Fruit fly (Drosophila melanogaster) whole organism, embryonic: ENCODE measurements around the gene Cyp313a1.
A peak's percentile ranks its signal among the peaks of the same experiment; 100 is the strongest.

Experiments used
- Aef1 ChIP-seq: fragments of 200-800 bp; sonication (Bioruptor generic); IDR thresholded peaks from 3 replicates; pipeline ENCODE4 v1.3.6; 2022; ENCODE audit warnings: missing biosample characterization, missing genetic modification characterization
- Antp ChIP-seq: fragments of 200-800 bp; sonication (Bioruptor generic); optimal IDR thresholded peaks from 3 replicates; lab custom pipeline; 2016; ENCODE audit warnings: missing biosample characterization, missing genetic modification characterization
- CG11085 ChIP-seq: fragments of 200-800 bp; sonication (Bioruptor generic); IDR thresholded peaks from 2 replicates; pipeline ENCODE4 v1.3.6; 2022; ENCODE audit warnings: missing biosample characterization, missing genetic modification characterization
- CG14050 ChIP-seq: fragments of 200-800 bp; sonication (Bioruptor generic); IDR thresholded peaks from 3 replicates; pipeline ENCODE4 v1.3.6; 2022; ENCODE audit warnings: missing biosample characterization, missing genetic modification characterization
- CG15514 ChIP-seq: fragments of 200-800 bp; sonication (Bioruptor generic); optimal IDR thresholded peaks from 3 replicates; lab custom pipeline; 2017; ENCODE audit warnings: missing biosample characterization, missing genetic modification characterization, mild to moderate bottlenecking, moderate library complexity, missing genetic modification reagents
- CG18011 ChIP-seq: fragments of 200-800 bp; sonication (Bioruptor generic); optimal IDR thresholded peaks from 2 replicates; lab custom pipeline; 2017; ENCODE audit warnings: missing biosample characterization, missing genetic modification characterization, mild to moderate bottlenecking, moderate library complexity, missing genotype
- CG2712 ChIP-seq: fragments of 200-800 bp; optimal IDR thresholded peaks from 3 replicates; lab custom pipeline; 2019; ENCODE audit warnings: missing biosample characterization, mild to moderate bottlenecking, missing genetic modification characterization, moderate library complexity
- CG31441 ChIP-seq: fragments of 200-800 bp; sonication (Bioruptor generic); IDR thresholded peaks from 2 replicates; pipeline ENCODE4 v1.3.6; 2022; ENCODE audit warnings: missing biosample characterization, missing genetic modification characterization
- CG4282 ChIP-seq: fragments of 200-800 bp; sonication (Bioruptor generic); optimal IDR thresholded peaks from 2 replicates; lab custom pipeline; 2016; ENCODE audit warnings: missing biosample characterization, missing genetic modification characterization
- CG4730 ChIP-seq: fragments of 200-800 bp; sonication (Bioruptor generic); IDR thresholded peaks from 2 replicates; pipeline ENCODE4 v1.3.6; 2022; ENCODE audit warnings: missing biosample characterization, missing genetic modification characterization
- CG5953 ChIP-seq: fragments of 200-800 bp; sonication (Bioruptor generic); IDR thresholded peaks from 2 replicates; pipeline ENCODE4 v1.3.6; 2022; ENCODE audit warnings: missing biosample characterization, missing genetic modification characterization
- CG6254 ChIP-seq: fragments of 200-800 bp; sonication (Bioruptor generic); optimal IDR thresholded peaks from 3 replicates; lab custom pipeline; 2017; ENCODE audit warnings: mild to moderate bottlenecking, missing biosample characterization, missing genetic modification reagents, missing genetic modification characterization
- CG8924 ChIP-seq: fragments of 200-800 bp; optimal IDR thresholded peaks from 3 replicates; lab custom pipeline; 2019; ENCODE audit warnings: missing biosample characterization, mild to moderate bottlenecking, missing genetic modification characterization, moderate library complexity
- CHES-1-like ChIP-seq: fragments of 200-800 bp; sonication (Bioruptor generic); optimal IDR thresholded peaks from 2 replicates; lab custom pipeline; 2016; ENCODE audit warnings: missing biosample characterization, missing genetic modification characterization
- Dfd ChIP-seq, 2 experiments: fragments of >200 bp; optimal IDR thresholded peaks; 2 replicates each; lab custom pipeline; 2017; ENCODE audit warnings: missing biosample characterization in 2 of 2, missing genetic modification characterization in 2 of 2
- Dref ChIP-seq: fragments of 200-800 bp; sonication (Bioruptor generic); IDR thresholded peaks from 2 replicates; pipeline ENCODE4 v1.3.6; 2022; ENCODE audit warnings: missing biosample characterization, missing genetic modification characterization
- Ets97D ChIP-seq: fragments of 200-800 bp; sonication (Bioruptor generic); optimal IDR thresholded peaks from 3 replicates; lab custom pipeline; 2016; ENCODE audit warnings: missing biosample characterization, missing genetic modification characterization
- Hey ChIP-seq: fragments of 200-800 bp; sonication (Bioruptor generic); optimal IDR thresholded peaks from 3 replicates; lab custom pipeline; 2018; ENCODE audit warnings: missing biosample characterization, mild to moderate bottlenecking, missing genetic modification characterization
- HmgD ChIP-seq: fragments of 200-800 bp; sonication (Bioruptor generic); optimal IDR thresholded peaks from 3 replicates; lab custom pipeline; 2016; ENCODE audit warnings: missing biosample characterization, missing genetic modification characterization
- Hr51 ChIP-seq, 2 experiments: fragments of 200-800 bp; sonication (Bioruptor generic); optimal IDR thresholded peaks; 2 replicates in 1 of 2; 3 replicates in 1 of 2; lab custom pipeline; 2016 to 2018; ENCODE audit warnings: missing biosample characterization in 2 of 2, missing genetic modification characterization in 2 of 2, mild to moderate bottlenecking in 1 of 2, moderate library complexity in 1 of 2
- NK7.1 ChIP-seq: fragments of 200-800 bp; sonication (Bioruptor generic); optimal IDR thresholded peaks from 3 replicates; lab custom pipeline; 2016; ENCODE audit warnings: missing biosample characterization, missing genetic modification characterization
- Nf-YA ChIP-seq: fragments of 200-800 bp; sonication (Bioruptor generic); IDR thresholded peaks from 2 replicates; pipeline ENCODE4 v1.3.6; 2022; ENCODE audit warnings: missing biosample characterization, missing genetic modification characterization
- Scr ChIP-seq: fragments of 200-800 bp; sonication (Bioruptor generic); IDR thresholded peaks from 2 replicates; pipeline ENCODE4 v1.3.6; 2022; ENCODE audit warnings: missing biosample characterization, missing genetic modification characterization; ENCODE audit not compliant: partially characterized antibody
- TFAM ChIP-seq: fragments of 200-800 bp; sonication (Bioruptor generic); optimal IDR thresholded peaks from 2 replicates; lab custom pipeline; 2017; ENCODE audit warnings: missing biosample characterization, missing genetic modification characterization, inconsistent platforms
- Xbp1 ChIP-seq: fragments of 200-800 bp; sonication (Bioruptor generic); optimal IDR thresholded peaks from 3 replicates; lab custom pipeline; 2016; ENCODE audit warnings: missing biosample characterization, mild to moderate bottlenecking, missing genetic modification characterization
- Xrp1 ChIP-seq: fragments of 200-800 bp; sonication (Bioruptor generic); IDR thresholded peaks from 2 replicates; pipeline ENCODE4 v1.3.6; 2022; ENCODE audit warnings: missing biosample characterization, missing genetic modification characterization
- ap ChIP-seq: fragments of 200-800 bp; sonication (Bioruptor generic); IDR thresholded peaks from 2 replicates; pipeline ENCODE4 v1.3.6; 2022; ENCODE audit warnings: missing biosample characterization, missing genetic modification characterization
- cg ChIP-seq: fragments of 200-800 bp; sonication (Bioruptor generic); optimal IDR thresholded peaks from 3 replicates; lab custom pipeline; 2019; ENCODE audit warnings: missing biosample characterization, mild to moderate bottlenecking, missing genetic modification characterization, moderate library complexity
- chm ChIP-seq: fragments of 200-800 bp; sonication (Bioruptor generic); IDR thresholded peaks from 2 replicates; pipeline ENCODE4 v1.3.6; 2022; ENCODE audit warnings: missing biosample characterization, missing genetic modification characterization
- da ChIP-seq: fragments of 200-800 bp; sonication (Bioruptor generic); optimal IDR thresholded peaks from 2 replicates; lab custom pipeline; 2016; ENCODE audit warnings: missing biosample characterization, missing genetic modification characterization
- danr ChIP-seq: fragments of 200-800 bp; sonication (Bioruptor generic); IDR thresholded peaks from 2 replicates; pipeline ENCODE4 v1.3.6; 2022; ENCODE audit warnings: missing biosample characterization, missing genetic modification characterization
- dmrt99B ChIP-seq: fragments of 200-800 bp; sonication (Bioruptor generic); optimal IDR thresholded peaks from 2 replicates; lab custom pipeline; 2018; ENCODE audit warnings: missing biosample characterization, mild to moderate bottlenecking, missing genetic modification characterization, moderate library complexity
- fu2 ChIP-seq: fragments of 200-800 bp; sonication (Bioruptor generic); optimal IDR thresholded peaks from 2 replicates; lab custom pipeline; 2016; ENCODE audit warnings: missing biosample characterization, missing genetic modification characterization
- gcm ChIP-seq: fragments of 200-800 bp; sonication (Bioruptor generic); optimal IDR thresholded peaks from 2 replicates; lab custom pipeline; 2019; ENCODE audit warnings: missing biosample characterization, mild to moderate bottlenecking, missing genetic modification characterization, moderate library complexity
- gem ChIP-seq: fragments of 200-800 bp; sonication (Bioruptor generic); optimal IDR thresholded peaks from 2 replicates; lab custom pipeline; 2019; ENCODE audit warnings: missing biosample characterization, mild to moderate bottlenecking, missing genetic modification characterization, moderate library complexity
- gt ChIP-seq: fragments of 200-800 bp; sonication (Bioruptor generic); IDR thresholded peaks from 2 replicates; pipeline ENCODE4 v1.3.6; 2022; ENCODE audit warnings: missing biosample characterization, missing genetic modification characterization
- hbn ChIP-seq: fragments of 200-800 bp; sonication (Bioruptor generic); IDR thresholded peaks from 2 replicates; pipeline ENCODE4 v1.3.6; 2022; ENCODE audit warnings: missing biosample characterization, missing genetic modification characterization; ENCODE audit not compliant: partially characterized antibody
- knrl ChIP-seq: fragments of 200-800 bp; sonication (Bioruptor generic); IDR thresholded peaks from 3 replicates; pipeline ENCODE4 v1.3.6; 2022; ENCODE audit warnings: missing biosample characterization, missing genetic modification characterization; ENCODE audit not compliant: partially characterized antibody
- onecut ChIP-seq: fragments of 200-800 bp; sonication (Bioruptor generic); IDR thresholded peaks from 2 replicates; pipeline ENCODE4 v1.3.6; 2022; ENCODE audit warnings: missing biosample characterization, missing genetic modification characterization
- phol ChIP-seq: fragments of 200-800 bp; sonication (Bioruptor generic); optimal IDR thresholded peaks from 3 replicates; lab custom pipeline; 2018; ENCODE audit warnings: missing biosample characterization, mild to moderate bottlenecking, missing genetic modification characterization, moderate library complexity
- pita ChIP-seq: fragments of 200-800 bp; sonication (Bioruptor generic); optimal IDR thresholded peaks from 2 replicates; lab custom pipeline; 2017; ENCODE audit warnings: missing biosample characterization, mild to moderate bottlenecking, missing genetic modification characterization
- psq ChIP-seq: fragments of 200-800 bp; sonication (Bioruptor generic); optimal IDR thresholded peaks from 2 replicates; lab custom pipeline; 2017; ENCODE audit warnings: missing biosample characterization, missing genetic modification characterization
- row ChIP-seq: fragments of 200-800 bp; sonication (Bioruptor generic); IDR thresholded peaks from 3 replicates; pipeline ENCODE4 v1.3.6; 2022; ENCODE audit warnings: missing biosample characterization, missing genetic modification characterization
- sens ChIP-seq: fragments of 200-800 bp; sonication (Bioruptor generic); peaks from one replicate; lab custom pipeline; 2016; ENCODE audit warnings: missing biosample characterization, missing genetic modification characterization
- sqz ChIP-seq: fragments of 200-800 bp; sonication (Bioruptor generic); optimal IDR thresholded peaks from 3 replicates; lab custom pipeline; 2018; ENCODE audit warnings: missing biosample characterization, mild to moderate bottlenecking, missing genetic modification characterization
- stc ChIP-seq: fragments of 200-800 bp; sonication (Bioruptor generic); IDR thresholded peaks from 2 replicates; pipeline ENCODE4 v1.3.6; 2022; ENCODE audit warnings: missing biosample characterization, missing genetic modification characterization
- stwl ChIP-seq: fragments of 200-800 bp; sonication (Bioruptor generic); optimal IDR thresholded peaks from 3 replicates; lab custom pipeline; 2018; ENCODE audit warnings: missing biosample characterization, mild to moderate bottlenecking, missing genetic modification characterization, moderate library complexity
- trh ChIP-seq: fragments of 200-800 bp; sonication (Bioruptor generic); optimal IDR thresholded peaks from 2 replicates; lab custom pipeline; 2016; ENCODE audit warnings: missing biosample characterization, missing genetic modification characterization
- tup ChIP-seq: fragments of 200-800 bp; sonication (Bioruptor generic); optimal IDR thresholded peaks from 2 replicates; lab custom pipeline; 2016; ENCODE audit warnings: missing biosample characterization, mild to moderate bottlenecking, missing genetic modification characterization, moderate library complexity
- unpg ChIP-seq: fragments of 200-800 bp; sonication (Bioruptor generic); optimal IDR thresholded peaks from 3 replicates; lab custom pipeline; 2018; ENCODE audit warnings: missing biosample characterization, mild to moderate bottlenecking, missing genetic modification characterization, moderate library complexity
- zen2 ChIP-seq: fragments of 200-800 bp; sonication (Bioruptor generic); IDR thresholded peaks from 3 replicates; pipeline ENCODE4 v1.3.6; 2022; ENCODE audit warnings: missing biosample characterization, missing genetic modification characterization; ENCODE audit not compliant: partially characterized antibody

Gene Cyp313a1

dm6 chr3R:14476273-14476672, 44.6 kb upstream of the Cyp313a1 start (continued):
- TF ChIP-seq CG8924 = peak; percentile 66
- peak; percentile 70 for TF ChIP-seq HmgD
- TF ChIP-seq Dfd (GFP tag; optimal IDR thresholded peaks at IDR 0.05; lab: Kevin White, UChicago) = no peak
- peak; percentile 14 for TF ChIP-seq CG6254 (GFP tag; lab: Kevin White, UChicago)
- TF ChIP-seq Antp (GFP tag; lab: Kevin White, UChicago) = peak; percentile 74
- TF ChIP-seq CG15514 (GFP tag; lab: Kevin White, UChicago) = peak; percentile 54
- no peak for TF ChIP-seq CG18011 (GFP tag; lab: Kevin White, UChicago)
- peak; percentile 55 for TF ChIP-seq onecut
- TF ChIP-seq Nf-YA (GFP tag; lab: Robert Waterston, UW) = peak; percentile 65; the same call in 1 of the 2 replicates
- TF ChIP-seq CG4730 = peak; percentile 71
- TF ChIP-seq CG11085 (GFP tag; lab: Robert Waterston, UW) = peak; percentile 27; the same call in 1 of the 2 replicates
- no peak for TF ChIP-seq psq (GFP tag; lab: Kevin White, UChicago)
- TF ChIP-seq zen2 = no peak
- TF ChIP-seq Dref (GFP tag; lab: Robert Waterston, UW) = no peak
- TF ChIP-seq gt (GFP tag; lab: Robert Waterston, UW) = no peak
- peak; percentile 44 for TF ChIP-seq fu2 (GFP tag; lab: Kevin White, UChicago)
- peak; percentile 79 for TF ChIP-seq Aef1
- TF ChIP-seq ap (GFP tag; lab: Robert Waterston, UW) = peak; percentile 50
- no peak for TF ChIP-seq sqz (GFP tag; lab: Kevin White, UChicago)
- TF ChIP-seq CG14050 = peak; percentile 63
- no peak for TF ChIP-seq TFAM (GFP tag; lab: Kevin White, UChicago)
- peak in 1 of 2 experiments; percentile 77 for TF ChIP-seq Hr51 (GFP tag; optimal IDR thresholded peaks at IDR 0.05; lab: Kevin White, UChicago)
- no peak for TF ChIP-seq pita (GFP tag; lab: Kevin White, UChicago)
- TF ChIP-seq dmrt99B = peak; percentile 82
- TF ChIP-seq CG31441 (GFP tag; lab: Robert Waterston, UW) = peak; percentile 70
- TF ChIP-seq NK7.1 (GFP tag; lab: Kevin White, UChicago) = peak; percentile 13
- peak; percentile 73 for TF ChIP-seq gem (tag; lab: Kevin White, UChicago)
- TF ChIP-seq stwl (tag; lab: Kevin White, UChicago) = no peak
- TF ChIP-seq Ets97D (GFP tag; lab: Kevin White, UChicago) = no peak
- TF ChIP-seq tup (GFP tag; lab: Kevin White, UChicago) = peak; percentile 11
- TF ChIP-seq cg = no peak
- TF ChIP-seq sens = peak; percentile 88
- TF ChIP-seq phol (tag; lab: Kevin White, UChicago) = peak; percentile 63
- peak; percentile 52 for TF ChIP-seq CHES-1-like (GFP tag; lab: Kevin White, UChicago)
- TF ChIP-seq hbn (GFP tag; lab: Robert Waterston, UW) = no peak
- TF ChIP-seq gcm (GFP tag; lab: Kevin White, UChicago) = peak; percentile 18
- peak; percentile 45; the same call in 1 of the 2 replicates for TF ChIP-seq chm
- peak; percentile 61 for TF ChIP-seq CG2712 (tag; lab: Kevin White, UChicago)
- TF ChIP-seq CG5953 (GFP tag; lab: Robert Waterston, UW) = peak; percentile 46; the same call in 1 of the 2 replicates
- peak; percentile 78 for TF ChIP-seq danr (GFP tag; lab: Robert Waterston, UW)
- TF ChIP-seq unpg = peak; percentile 77
- TF ChIP-seq Xbp1 (GFP tag; lab: Kevin White, UChicago) = peak; percentile 72
- TF ChIP-seq row (GFP tag; lab: Robert Waterston, UW) = peak; percentile 74
- peak; percentile 72; the same call in 1 of the 2 replicates for TF ChIP-seq Xrp1 (GFP tag; lab: Robert Waterston, UW)
- no peak for TF ChIP-seq Scr (GFP tag; lab: Robert Waterston, UW)
- peak; percentile 42 for TF ChIP-seq CG4282 (GFP tag; lab: Kevin White, UChicago)
- TF ChIP-seq Hey (tag; lab: Kevin White, UChicago) = no peak
- TF ChIP-seq stc (GFP tag; lab: Robert Waterston, UW) = peak; percentile 78
- TF ChIP-seq da (GFP tag; lab: Kevin White, UChicago) = no peak
- TF ChIP-seq knrl (GFP tag; lab: Robert Waterston, UW) = no peak
- no peak for TF ChIP-seq trh (GFP tag; lab: Kevin White, UChicago)
